Worm (Caenorhabditis elegans): ENCODE results near the gene gbb-2.

ce11 chrIV:4456658-4457057 lies 49.9 kb downstream of the gbb-2 start:
- TF ChIP-seq nfya-1 (tag; optimal IDR thresholded peaks at IDR 0.05) = no peak
- no peak for TF ChIP-seq ceh-22 (tag; optimal IDR thresholded peaks at IDR 0.05)
- TF ChIP-seq K09A11.1 (tag; optimal IDR thresholded peaks at IDR 0.05; ENCODE audit: insufficient read depth) = no peak
